Fruit fly (Drosophila melanogaster) whole organism, embryonic: Measurements from ENCODE around the gene CG16903.

ENCODE experiments used
- ATbp ChIP-seq: fragments of 200-800 bp; sonication (Bioruptor generic); optimal IDR thresholded peaks from 2 replicates; lab custom pipeline; 2017; ENCODE audit warnings: missing biosample characterization, mild to moderate bottlenecking, missing genetic modification characterization, missing genetic modification reagents
- B-H1 ChIP-seq: fragments of 200-800 bp; sonication (Bioruptor generic); IDR thresholded peaks from 3 replicates; pipeline ENCODE4 v1.3.6; 2022; ENCODE audit warnings: missing biosample characterization, missing genetic modification characterization
- Bteb2 ChIP-seq: fragments of 200-800 bp; sonication (Bioruptor generic); optimal IDR thresholded peaks from 2 replicates; lab custom pipeline; 2016; ENCODE audit warnings: missing biosample characterization, missing genetic modification characterization
- CG11723 ChIP-seq: fragments of 200-800 bp; sonication (Bioruptor generic); optimal IDR thresholded peaks from 2 replicates; lab custom pipeline; 2017; ENCODE audit warnings: missing biosample characterization, mild to moderate bottlenecking, missing genetic modification characterization
- CG15601 ChIP-seq: fragments of 200-800 bp; sonication (Bioruptor generic); optimal IDR thresholded peaks from 3 replicates; lab custom pipeline; 2019; ENCODE audit warnings: missing biosample characterization, mild to moderate bottlenecking, missing genetic modification characterization, moderate library complexity
- CG15696 ChIP-seq: fragments of 200-800 bp; sonication (Bioruptor generic); optimal IDR thresholded peaks from 2 replicates; lab custom pipeline; 2019; ENCODE audit warnings: missing biosample characterization, mild to moderate bottlenecking, missing genetic modification characterization, moderate library complexity
- CG16815 ChIP-seq: fragments of 200-800 bp; sonication (Bioruptor generic); optimal IDR thresholded peaks from 3 replicates; lab custom pipeline; 2017; ENCODE audit warnings: missing biosample characterization, mild to moderate bottlenecking, missing genetic modification characterization
- CG2199 ChIP-seq: fragments of 200-800 bp; sonication (Bioruptor generic); IDR thresholded peaks from 3 replicates; pipeline ENCODE4 v1.3.6; 2022; ENCODE audit warnings: missing biosample characterization, missing genetic modification characterization
- CG2678 ChIP-seq: fragments of 200-800 bp; sonication (Bioruptor generic); optimal IDR thresholded peaks from 3 replicates; lab custom pipeline; 2019; ENCODE audit warnings: missing biosample characterization, mild to moderate bottlenecking, missing genetic modification characterization, moderate library complexity
- CG31224 ChIP-seq: fragments of 200-800 bp; sonication (Bioruptor generic); IDR thresholded peaks from 2 replicates; pipeline ENCODE4 v1.3.6; 2022; ENCODE audit warnings: missing biosample characterization, missing genetic modification characterization
- CG32767 ChIP-seq: fragments of 200-800 bp; sonication (Bioruptor generic); IDR thresholded peaks from 2 replicates; pipeline ENCODE4 v1.3.6; 2022; ENCODE audit warnings: missing biosample characterization, missing genetic modification characterization
- CG34224 ChIP-seq: fragments of 200-800 bp; sonication (Bioruptor generic); IDR thresholded peaks from 3 replicates; pipeline ENCODE4 v1.3.6; 2022; ENCODE audit warnings: missing biosample characterization, missing genetic modification characterization; ENCODE audit not compliant: partially characterized antibody
- CG3838 ChIP-seq: fragments of 200-800 bp; sonication (Bioruptor generic); optimal IDR thresholded peaks from 3 replicates; lab custom pipeline; 2016; ENCODE audit warnings: missing biosample characterization, missing genetic modification characterization
- CG4424 ChIP-seq: fragments of 200-800 bp; sonication (Bioruptor generic); optimal IDR thresholded peaks from 3 replicates; lab custom pipeline; 2016; ENCODE audit warnings: missing biosample characterization, missing genetic modification characterization
- CG4617 ChIP-seq: fragments of 200-800 bp; sonication (Bioruptor generic); optimal IDR thresholded peaks from 3 replicates; lab custom pipeline; 2016; ENCODE audit warnings: missing biosample characterization, missing genetic modification characterization, borderline replicate concordance
- CG6272 ChIP-seq: fragments of 200-800 bp; sonication (Bioruptor generic); IDR thresholded peaks from 2 replicates; pipeline ENCODE4 v1.3.6; 2022; ENCODE audit warnings: missing biosample characterization, missing genetic modification characterization
- CG7357 ChIP-seq: fragments of 200-800 bp; sonication (Bioruptor generic); IDR thresholded peaks from 3 replicates; pipeline ENCODE4 v1.3.6; 2022; ENCODE audit warnings: missing biosample characterization, missing genetic modification characterization
- CG9797 ChIP-seq: fragments of 200-800 bp; sonication (Bioruptor generic); optimal IDR thresholded peaks from 3 replicates; lab custom pipeline; 2018; ENCODE audit warnings: missing biosample characterization, mild to moderate bottlenecking, missing genetic modification characterization
- Chrac-16 ChIP-seq: fragments of 200-800 bp; sonication (Bioruptor generic); optimal IDR thresholded peaks from 3 replicates; lab custom pipeline; 2016; ENCODE audit warnings: missing biosample characterization, missing genetic modification characterization
- Dbx ChIP-seq: fragments of 200-800 bp; sonication (Bioruptor generic); IDR thresholded peaks from 3 replicates; pipeline ENCODE4 v1.3.6; 2022; ENCODE audit warnings: missing biosample characterization, missing genetic modification characterization
- Drgx ChIP-seq: fragments of 200-800 bp; sonication (Bioruptor generic); IDR thresholded peaks from 2 replicates; pipeline ENCODE4 v1.3.6; 2022; ENCODE audit warnings: missing biosample characterization, missing genetic modification characterization
- Fer2 ChIP-seq: fragments of 200-800 bp; sonication (Bioruptor generic); optimal IDR thresholded peaks from 2 replicates; lab custom pipeline; 2018; ENCODE audit warnings: missing biosample characterization, mild to moderate bottlenecking, missing genetic modification characterization, moderate library complexity
- GATAe ChIP-seq: fragments of 200-800 bp; sonication (Bioruptor generic); conservative IDR thresholded peaks from 2 replicates; pipeline ENCODE4 v1.3.6; 2022; ENCODE audit warnings: missing biosample characterization, missing genetic modification characterization
- HLH3B ChIP-seq: fragments of 200-800 bp; sonication (Bioruptor generic); IDR thresholded peaks from 2 replicates; pipeline ENCODE4 v1.3.6; 2022; ENCODE audit warnings: missing biosample characterization, missing genetic modification characterization
- Hr3 ChIP-seq: fragments of 200-800 bp; sonication (Bioruptor generic); optimal IDR thresholded peaks from 3 replicates; lab custom pipeline; 2016; ENCODE audit warnings: missing biosample characterization, missing genetic modification characterization
- Jarid2 ChIP-seq: fragments of 200-800 bp; sonication (Bioruptor generic); optimal IDR thresholded peaks from 3 replicates; lab custom pipeline; 2017; ENCODE audit warnings: mild to moderate bottlenecking, missing biosample characterization, missing genetic modification reagents, missing genetic modification characterization
- Lim3 ChIP-seq: fragments of 200-800 bp; sonication (Bioruptor generic); IDR thresholded peaks from 2 replicates; pipeline ENCODE4 v1.3.6; 2022; ENCODE audit warnings: missing biosample characterization, missing genetic modification characterization
- Mrtf ChIP-seq: fragments of 200-800 bp; sonication (Bioruptor generic); IDR thresholded peaks from 3 replicates; pipeline ENCODE4 v1.3.6; 2022; ENCODE audit warnings: missing biosample characterization, missing genetic modification characterization
- Nf-YB ChIP-seq: fragments of 200-800 bp; sonication (Bioruptor generic); optimal IDR thresholded peaks from 3 replicates; lab custom pipeline; 2019; ENCODE audit warnings: missing biosample characterization, mild to moderate bottlenecking, missing genetic modification characterization, moderate library complexity
- Pdp1 ChIP-seq, 2 experiments: fragments of 200-800 bp; sonication (Bioruptor generic); optimal IDR thresholded peaks; 3 replicates each; lab custom pipeline; 2016; ENCODE audit warnings: missing biosample characterization in 2 of 2, missing genetic modification characterization in 2 of 2, mild to moderate bottlenecking in 1 of 2, moderate library complexity in 1 of 2
- bbx ChIP-seq: fragments of 200-800 bp; sonication (Bioruptor generic); IDR thresholded peaks from 2 replicates; pipeline ENCODE4 v1.3.6; 2022; ENCODE audit warnings: missing biosample characterization, missing genetic modification characterization; ENCODE audit not compliant: partially characterized antibody
- br ChIP-seq: fragments of >200 bp; optimal IDR thresholded peaks from 2 replicates; lab custom pipeline; 2017
- chn ChIP-seq: fragments of 200-800 bp; sonication (Bioruptor generic); optimal IDR thresholded peaks from 2 replicates; lab custom pipeline; 2016; ENCODE audit warnings: missing biosample characterization, missing genetic modification characterization
- dan ChIP-seq: fragments of 200-800 bp; sonication (Bioruptor generic); IDR thresholded peaks from 2 replicates; pipeline ENCODE4 v1.3.6; 2022; ENCODE audit warnings: missing biosample characterization, missing genetic modification characterization
- dati ChIP-seq: fragments of 200-800 bp; sonication (Bioruptor generic); IDR thresholded peaks from 2 replicates; pipeline ENCODE4 v1.3.6; 2022; ENCODE audit warnings: missing biosample characterization, missing genetic modification characterization
- dmrt99B ChIP-seq: fragments of 200-800 bp; sonication (Bioruptor generic); optimal IDR thresholded peaks from 2 replicates; lab custom pipeline; 2018; ENCODE audit warnings: missing biosample characterization, mild to moderate bottlenecking, missing genetic modification characterization, moderate library complexity
- ind ChIP-seq: fragments of 200-800 bp; sonication (Bioruptor generic); optimal IDR thresholded peaks from 3 replicates; lab custom pipeline; 2016; ENCODE audit warnings: missing biosample characterization, missing genetic modification characterization
- insv ChIP-seq, 2 experiments: fragments of 200-800 bp; sonication (Bioruptor generic); optimal IDR thresholded peaks; 3 replicates each; lab custom pipeline; 2016 to 2018; ENCODE audit warnings: missing biosample characterization in 2 of 2, missing genetic modification characterization in 2 of 2
- mirr ChIP-seq: fragments of 200-800 bp; sonication (Bioruptor generic); optimal IDR thresholded peaks from 3 replicates; lab custom pipeline; 2018; ENCODE audit warnings: missing biosample characterization, mild to moderate bottlenecking, missing genetic modification characterization
- oc ChIP-seq: fragments of 200-800 bp; sonication (Bioruptor generic); optimal IDR thresholded peaks from 2 replicates; lab custom pipeline; 2018; ENCODE audit warnings: missing biosample characterization, mild to moderate bottlenecking, missing genetic modification characterization, moderate library complexity
- pb ChIP-seq: fragments of 200-800 bp; sonication (Bioruptor generic); optimal IDR thresholded peaks from 3 replicates; lab custom pipeline; 2016; ENCODE audit warnings: missing biosample characterization, missing genetic modification characterization
- salm ChIP-seq: fragments of 200-800 bp; sonication (Bioruptor generic); optimal IDR thresholded peaks from 2 replicates; lab custom pipeline; 2018; ENCODE audit warnings: missing biosample characterization, mild to moderate bottlenecking, missing genetic modification characterization
- scrt ChIP-seq: fragments of 200-800 bp; sonication (Bioruptor generic); optimal IDR thresholded peaks from 2 replicates; lab custom pipeline; 2018; ENCODE audit warnings: missing biosample characterization, mild to moderate bottlenecking, missing genetic modification characterization, moderate library complexity
- sd ChIP-seq: fragments of 200-800 bp; sonication (Bioruptor generic); optimal IDR thresholded peaks from 3 replicates; lab custom pipeline; 2018; ENCODE audit warnings: missing biosample characterization, mild to moderate bottlenecking, missing genetic modification characterization, moderate library complexity
- seq ChIP-seq: fragments of 200-800 bp; sonication (Bioruptor generic); IDR thresholded peaks from 2 replicates; pipeline ENCODE4 v1.3.6; 2022; ENCODE audit warnings: missing biosample characterization, missing genetic modification characterization
- sima ChIP-seq: fragments of 200-800 bp; sonication (Bioruptor generic); optimal IDR thresholded peaks from 2 replicates; lab custom pipeline; 2016; ENCODE audit warnings: missing biosample characterization, missing genetic modification characterization
- slp2 ChIP-seq: fragments of 200-800 bp; sonication (Bioruptor generic); optimal IDR thresholded peaks from 2 replicates; lab custom pipeline; 2016; ENCODE audit warnings: missing biosample characterization, missing genetic modification characterization
- ssp ChIP-seq: fragments of 200-800 bp; sonication (Bioruptor generic); IDR thresholded peaks from 2 replicates; pipeline ENCODE4 v1.3.6; 2022; ENCODE audit warnings: missing biosample characterization, missing genetic modification characterization
- tap ChIP-seq: fragments of 200-800 bp; optimal IDR thresholded peaks from 3 replicates; lab custom pipeline; 2019; ENCODE audit warnings: missing biosample characterization, mild to moderate bottlenecking, missing genetic modification characterization, moderate library complexity
- zen ChIP-seq: fragments of 200-800 bp; sonication (Bioruptor generic); optimal IDR thresholded peaks from 3 replicates; lab custom pipeline; 2018; ENCODE audit warnings: missing biosample characterization, mild to moderate bottlenecking, missing genetic modification characterization, moderate library complexity

The CG16903 gene

DNA sequence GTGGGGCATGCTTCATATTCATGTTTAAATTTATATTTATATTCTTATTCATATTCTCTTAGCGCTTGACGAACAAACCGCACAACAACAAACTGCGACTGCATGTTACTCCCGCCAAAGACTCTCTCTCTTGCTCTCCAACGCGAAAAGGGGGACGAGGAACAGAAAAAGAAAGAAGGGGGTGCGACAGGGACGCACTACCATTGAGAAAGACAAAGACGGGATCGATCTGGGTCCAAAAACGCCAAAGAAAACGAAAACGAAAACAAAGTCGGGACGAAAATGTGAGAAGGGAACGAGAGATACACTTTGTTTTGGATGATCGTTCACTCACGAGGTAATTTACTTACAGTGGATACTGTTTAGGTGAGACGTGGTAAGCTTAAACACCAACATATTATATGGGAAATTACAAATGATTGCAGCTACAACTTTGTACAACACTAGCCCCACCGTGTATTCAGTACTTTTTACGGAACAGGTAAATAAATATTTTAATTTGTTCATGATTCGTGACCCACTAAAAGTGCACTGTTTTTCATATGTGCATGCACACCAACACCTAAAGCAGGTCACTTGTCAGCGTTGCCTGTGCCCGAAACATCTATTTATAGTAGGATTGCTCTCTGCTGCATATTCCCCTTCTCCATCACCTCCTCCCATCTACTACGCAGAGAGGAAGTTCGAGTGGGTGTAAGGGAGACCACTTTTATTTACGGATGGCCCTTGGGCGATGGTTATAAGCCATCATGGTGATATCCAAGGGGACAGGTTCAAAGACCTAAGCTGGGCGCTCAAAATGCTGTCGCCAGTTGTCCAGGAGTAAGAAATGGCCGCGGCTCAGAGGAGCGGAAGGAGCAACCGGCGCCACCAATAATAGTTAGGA is 41.8 kb upstream of the CG16903 start (continued):
- TF ChIP-seq ssp (no peak), Mrtf (GFP tag; lab: Robert Waterston, UW) (no peak), ind (GFP tag; lab: Kevin White, UChicago) (no peak), mirr (GFP tag; lab: Kevin White, UChicago) (no peak), CG11723 (GFP tag; lab: Kevin White, UChicago) (no peak), CG9797 (no peak), Dbx (no peak), CG15696 (tag; lab: Kevin White, UChicago) (peak; percentile 27), Jarid2 (no peak), Pdp1 (GFP tag; optimal IDR thresholded peaks at IDR 0.05; lab: Kevin White, UChicago) (peak in 1 of 2 experiments; percentile 20), HLH3B (GFP tag; lab: Robert Waterston, UW) (no peak), salm (no peak), CG31224 (GFP tag; lab: Robert Waterston, UW) (no peak), bbx (no peak), Chrac-16 (GFP tag; lab: Kevin White, UChicago) (peak; percentile 4), CG32767 (GFP tag; lab: Robert Waterston, UW) (no peak), oc (no peak), Hr3 (GFP tag; lab: Kevin White, UChicago) (peak; percentile 28), CG4617 (GFP tag; lab: Kevin White, UChicago) (no peak), CG7357 (GFP tag; lab: Robert Waterston, UW) (no peak), Fer2 (tag; lab: Kevin White, UChicago) (no peak), zen (tag; lab: Kevin White, UChicago) (no peak), Nf-YB (GFP tag; lab: Kevin White, UChicago) (no peak), GATAe (no peak), dan (GFP tag; lab: Robert Waterston, UW) (no peak), scrt (GFP tag; lab: Kevin White, UChicago) (no peak), slp2 (GFP tag; lab: Kevin White, UChicago) (no peak), dati (GFP tag; lab: Robert Waterston, UW) (no peak), CG15601 (tag; lab: Kevin White, UChicago) (peak; percentile 36), CG34224 (GFP tag; lab: Robert Waterston, UW) (no peak), B-H1 (GFP tag; lab: Robert Waterston, UW) (no peak), Drgx (GFP tag; lab: Robert Waterston, UW) (peak; percentile 67), Bteb2 (GFP tag; lab: Kevin White, UChicago) (no peak), seq (GFP tag; lab: Robert Waterston, UW) (no peak), tap (tag; lab: Kevin White, UChicago) (no peak), pb (GFP tag; lab: Kevin White, UChicago) (no peak), sd (tag; lab: Kevin White, UChicago) (no peak), CG3838 (no peak), Lim3 (no peak), CG6272 (GFP tag; lab: Robert Waterston, UW) (no peak), CG2678 (tag; lab: Kevin White, UChicago) (peak; percentile 50), CG16815 (GFP tag; lab: Kevin White, UChicago) (no peak), sima (GFP tag; lab: Kevin White, UChicago) (no peak), insv (GFP tag; optimal IDR thresholded peaks at IDR 0.05; lab: Kevin White, UChicago) (no peak), CG2199 (GFP tag; lab: Robert Waterston, UW) (no peak), ATbp (GFP tag; lab: Kevin White, UChicago) (peak; percentile 28), CG4424 (GFP tag; lab: Kevin White, UChicago) (peak; percentile 50), br (lab: Kevin White, UChicago) (no peak), dmrt99B (tag; lab: Kevin White, UChicago) (no peak), chn (GFP tag; lab: Kevin White, UChicago) (peak; percentile 19)
